Fruit fly (Drosophila melanogaster) whole organism, prepupa: ENCODE results near the gene CG31955.

ENCODE experiments used
- Blimp-1 ChIP-seq: fragments of 200-800 bp; sonication (Bioruptor generic); optimal IDR thresholded peaks from 3 replicates; lab custom pipeline; 2017; ENCODE audit warnings: missing biosample characterization, missing genetic modification characterization, mild to moderate bottlenecking, moderate library complexity, missing genetic modification reagents
- CG10631 ChIP-seq: fragments of 200-800 bp; sonication (Bioruptor generic); optimal IDR thresholded peaks from 2 replicates; lab custom pipeline; 2016; ENCODE audit warnings: missing biosample characterization, missing genetic modification characterization
- CG11762 ChIP-seq: fragments of 200-800 bp; sonication (Bioruptor generic); optimal IDR thresholded peaks from 3 replicates; lab custom pipeline; 2016; ENCODE audit warnings: missing biosample characterization, missing genetic modification characterization; ENCODE audit not compliant: insufficient read depth
- CG11902 ChIP-seq: fragments of 200-800 bp; sonication (Bioruptor generic); optimal IDR thresholded peaks from 3 replicates; lab custom pipeline; 2016; ENCODE audit warnings: missing biosample characterization, missing genetic modification characterization
- CG15336 ChIP-seq: fragments of 200-800 bp; sonication (Bioruptor generic); IDR thresholded peaks from 2 replicates; pipeline ENCODE4 v1.3.6; 2022; ENCODE audit warnings: missing biosample characterization, missing genetic modification characterization
- CG16779 ChIP-seq: fragments of 200-800 bp; sonication (Bioruptor generic); optimal IDR thresholded peaks from 3 replicates; lab custom pipeline; 2017; ENCODE audit warnings: missing biosample characterization, mild to moderate bottlenecking, missing genetic modification characterization
- CG3032 ChIP-seq: fragments of 200-800 bp; optimal IDR thresholded peaks from 2 replicates; lab custom pipeline; 2019; ENCODE audit warnings: missing biosample characterization, mild to moderate bottlenecking, missing genetic modification characterization, moderate library complexity
- CG34406 ChIP-seq: fragments of 200-800 bp; sonication (Bioruptor generic); optimal IDR thresholded peaks from 3 replicates; lab custom pipeline; 2016; ENCODE audit warnings: missing biosample characterization, missing genetic modification characterization
- CG3919 ChIP-seq: fragments of 200-800 bp; sonication (Bioruptor generic); optimal IDR thresholded peaks from 3 replicates; lab custom pipeline; 2016; ENCODE audit warnings: missing biosample characterization, missing genetic modification characterization
- CG4318 ChIP-seq: fragments of 200-800 bp; sonication (Bioruptor generic); optimal IDR thresholded peaks from 3 replicates; lab custom pipeline; 2017; ENCODE audit warnings: missing biosample characterization, mild to moderate bottlenecking, missing genetic modification characterization
- CG6163 ChIP-seq: fragments of 200-800 bp; sonication (Bioruptor generic); IDR thresholded peaks from 3 replicates; pipeline ENCODE4 v1.3.6; 2022; ENCODE audit warnings: missing biosample characterization, missing genetic modification characterization
- CG6276 ChIP-seq: fragments of 200-800 bp; sonication (Bioruptor generic); optimal IDR thresholded peaks from 2 replicates; lab custom pipeline; 2017; ENCODE audit warnings: missing biosample characterization, mild to moderate bottlenecking, missing genetic modification characterization
- CG6808 ChIP-seq: fragments of 200-800 bp; sonication (Bioruptor generic); optimal IDR thresholded peaks from 3 replicates; lab custom pipeline; 2017; ENCODE audit warnings: missing biosample characterization, missing genetic modification characterization, mild to moderate bottlenecking, moderate library complexity, missing genetic modification reagents
- CG7368 ChIP-seq: fragments of 200-800 bp; sonication (Bioruptor generic); optimal IDR thresholded peaks from 3 replicates; lab custom pipeline; 2016; ENCODE audit warnings: missing biosample characterization, missing genetic modification characterization
- CG8119 ChIP-seq: fragments of 200-800 bp; sonication (Bioruptor generic); IDR thresholded peaks from 3 replicates; pipeline ENCODE4 v1.3.6; 2022; ENCODE audit warnings: missing biosample characterization, missing genetic modification characterization
- CG8319 ChIP-seq: fragments of 200-800 bp; sonication (Bioruptor generic); optimal IDR thresholded peaks from 3 replicates; lab custom pipeline; 2016; ENCODE audit warnings: missing biosample characterization, missing genetic modification characterization
- CG8632 ChIP-seq: fragments of 200-800 bp; sonication (Bioruptor generic); optimal IDR thresholded peaks from 3 replicates; lab custom pipeline; 2016; ENCODE audit warnings: missing biosample characterization, missing genetic modification characterization
- CG9139 ChIP-seq: fragments of 200-800 bp; sonication (Bioruptor generic); optimal IDR thresholded peaks from 3 replicates; lab custom pipeline; 2017; ENCODE audit warnings: missing biosample characterization, mild to moderate bottlenecking, missing genetic modification characterization
- Eip75B ChIP-seq: fragments of 200-800 bp; sonication (Bioruptor generic); optimal IDR thresholded peaks from 3 replicates; lab custom pipeline; 2016; ENCODE audit warnings: missing biosample characterization, missing genetic modification characterization
- Eip78C ChIP-seq: fragments of 200-800 bp; sonication (Bioruptor generic); peaks from one replicate; lab custom pipeline; 2016; ENCODE audit warnings: missing biosample characterization, missing genetic modification characterization
- Eip93F ChIP-seq: fragments of 200-800 bp; sonication (Bioruptor generic); optimal IDR thresholded peaks from 2 replicates; lab custom pipeline; 2016; ENCODE audit warnings: missing biosample characterization, mild to moderate bottlenecking, missing genetic modification characterization
- Ets21C ChIP-seq: fragments of 200-800 bp; sonication (Bioruptor generic); optimal IDR thresholded peaks from 3 replicates; lab custom pipeline; 2016; ENCODE audit warnings: missing biosample characterization, missing genetic modification characterization
- Ets96B ChIP-seq: fragments of 200-800 bp; optimal IDR thresholded peaks from 2 replicates; lab custom pipeline; 2019; ENCODE audit warnings: missing biosample characterization, mild to moderate bottlenecking, missing genetic modification characterization, moderate library complexity
- Gug ChIP-seq: fragments of 200-800 bp; sonication (Bioruptor generic); IDR thresholded peaks from 2 replicates; pipeline ENCODE4 v1.3.6; 2022; ENCODE audit warnings: missing biosample characterization, missing genetic modification characterization
- Hr38 ChIP-seq: sonication (Bioruptor generic); optimal IDR thresholded peaks from 2 replicates; lab custom pipeline; 2016; ENCODE audit warnings: missing biosample characterization, missing genetic modification characterization
- Hr39 ChIP-seq: fragments of 200-800 bp; sonication (Bioruptor generic); optimal IDR thresholded peaks from 2 replicates; lab custom pipeline; 2016; ENCODE audit warnings: missing biosample characterization, missing genetic modification characterization
- Hr4 ChIP-seq: fragments of 200-800 bp; sonication (Bioruptor generic); optimal IDR thresholded peaks from 3 replicates; lab custom pipeline; 2016; ENCODE audit warnings: missing biosample characterization, missing genetic modification characterization
- Lpt ChIP-seq: fragments of 200-800 bp; sonication (Bioruptor generic); optimal IDR thresholded peaks from 3 replicates; lab custom pipeline; 2016; ENCODE audit warnings: missing biosample characterization, missing genetic modification characterization
- Met ChIP-seq: fragments of 200-800 bp; sonication (Bioruptor generic); optimal IDR thresholded peaks from 3 replicates; lab custom pipeline; 2016; ENCODE audit warnings: missing biosample characterization, missing genetic modification characterization
- OdsH ChIP-seq: fragments of 200-800 bp; sonication (Bioruptor generic); optimal IDR thresholded peaks from 3 replicates; lab custom pipeline; 2016; ENCODE audit warnings: missing biosample characterization, missing genetic modification characterization
- Smox ChIP-seq: fragments of 200-800 bp; sonication (Bioruptor generic); optimal IDR thresholded peaks from 3 replicates; lab custom pipeline; 2016; ENCODE audit warnings: missing biosample characterization, missing genetic modification characterization
- Sox14 ChIP-seq: fragments of 200-800 bp; sonication (Bioruptor generic); optimal IDR thresholded peaks from 3 replicates; lab custom pipeline; 2016; ENCODE audit warnings: missing biosample characterization, missing genetic modification characterization
- Sox15 ChIP-seq: fragments of 200-800 bp; sonication (Bioruptor generic); optimal IDR thresholded peaks from 3 replicates; lab custom pipeline; 2016; ENCODE audit warnings: missing biosample characterization, missing genetic modification characterization
- achi ChIP-seq: fragments of 200-800 bp; sonication (Bioruptor generic); optimal IDR thresholded peaks from 3 replicates; lab custom pipeline; 2016; ENCODE audit warnings: missing biosample characterization, missing genetic modification characterization
- dac ChIP-seq: fragments of 200-800 bp; sonication (Bioruptor generic); optimal IDR thresholded peaks from 2 replicates; lab custom pipeline; 2017; ENCODE audit warnings: missing biosample characterization, mild to moderate bottlenecking, missing genetic modification characterization
- dsx ChIP-seq: fragments of 200-800 bp; optimal IDR thresholded peaks from 3 replicates; lab custom pipeline; 2019; ENCODE audit warnings: missing biosample characterization, mild to moderate bottlenecking, missing genetic modification characterization, moderate library complexity; ENCODE audit not compliant: poor library complexity, severe bottlenecking
- esn ChIP-seq: fragments of 200-800 bp; sonication (Bioruptor generic); optimal IDR thresholded peaks from 2 replicates; lab custom pipeline; 2016; ENCODE audit warnings: missing biosample characterization, mild to moderate bottlenecking, missing genetic modification characterization, moderate library complexity
- fd59A ChIP-seq: fragments of 200-800 bp; sonication (Bioruptor generic); optimal IDR thresholded peaks from 2 replicates; lab custom pipeline; 2017; ENCODE audit warnings: missing biosample characterization, mild to moderate bottlenecking, missing genetic modification characterization, missing genetic modification reagents
- fd85E ChIP-seq: fragments of 200-800 bp; sonication (Bioruptor generic); optimal IDR thresholded peaks from 3 replicates; lab custom pipeline; 2016; ENCODE audit warnings: missing biosample characterization, missing genetic modification characterization
- fkh ChIP-seq: fragments of 200-800 bp; sonication (Bioruptor generic); optimal IDR thresholded peaks from 3 replicates; lab custom pipeline; 2017; ENCODE audit warnings: missing biosample characterization, mild to moderate bottlenecking, missing genetic modification characterization, moderate library complexity
- lz ChIP-seq: fragments of 200-800 bp; sonication (Bioruptor generic); optimal IDR thresholded peaks from 3 replicates; lab custom pipeline; 2016; ENCODE audit warnings: missing biosample characterization, missing genetic modification characterization
- net ChIP-seq: fragments of 200-800 bp; sonication (Bioruptor generic); optimal IDR thresholded peaks from 3 replicates; lab custom pipeline; 2016; ENCODE audit warnings: missing biosample characterization, missing genetic modification characterization
- salr ChIP-seq, 2 experiments: fragments of 200-800 bp; sonication (Bioruptor generic); optimal IDR thresholded peaks; 3 replicates each; lab custom pipeline; 2016 to 2018; ENCODE audit warnings: missing biosample characterization in 2 of 2, missing genetic modification characterization in 2 of 2, mild to moderate bottlenecking in 1 of 2
- spab ChIP-seq: fragments of 200-800 bp; sonication (Bioruptor generic); optimal IDR thresholded peaks from 2 replicates; lab custom pipeline; 2017; ENCODE audit warnings: missing biosample characterization, mild to moderate bottlenecking, missing genetic modification characterization, missing genetic modification reagents
- ss ChIP-seq, 2 experiments: fragments of 200-800 bp; sonication (Bioruptor generic); optimal IDR thresholded peaks; 2 replicates in 1 of 2; 3 replicates in 1 of 2; lab custom pipeline; 2017 to 2018; ENCODE audit warnings: mild to moderate bottlenecking in 2 of 2, missing biosample characterization in 2 of 2, missing genetic modification characterization in 2 of 2, moderate library complexity in 1 of 2
- svp ChIP-seq: fragments of 200-800 bp; sonication (Bioruptor generic); peaks from one replicate; lab custom pipeline; 2016; ENCODE audit warnings: missing biosample characterization, missing genetic modification characterization
- topi ChIP-seq: fragments of 200-800 bp; sonication (Bioruptor generic); optimal IDR thresholded peaks from 3 replicates; lab custom pipeline; 2016; ENCODE audit warnings: missing biosample characterization, missing genetic modification characterization
- vri ChIP-seq: fragments of 200-800 bp; sonication (Bioruptor generic); optimal IDR thresholded peaks from 3 replicates; lab custom pipeline; 2016; ENCODE audit warnings: missing biosample characterization, mild to moderate bottlenecking, missing genetic modification characterization

The CG31955 gene

DNA sequence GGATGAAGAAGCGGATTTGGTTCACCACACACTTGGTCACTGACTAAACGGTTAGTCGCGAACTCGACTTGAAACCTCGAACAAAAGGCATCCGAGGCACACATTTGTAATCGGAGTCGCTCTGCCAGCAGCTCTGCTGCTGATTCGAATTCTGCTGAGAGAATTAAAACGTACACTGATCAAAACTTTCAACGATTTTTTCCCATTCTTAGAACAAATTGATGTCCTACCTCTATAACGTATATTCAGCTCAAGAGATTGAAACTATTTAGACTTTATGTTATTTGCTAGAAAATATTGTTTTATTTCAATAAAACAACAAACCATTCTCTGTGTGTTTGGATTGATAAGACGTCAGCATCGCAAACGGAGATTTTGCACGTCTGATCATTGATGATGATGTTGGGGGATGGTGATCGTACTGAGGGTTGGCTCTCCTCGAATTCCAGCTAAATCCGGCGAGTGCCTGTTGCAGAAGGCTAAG, 7.4 kb downstream of the CG31955 start, which contains the start of gene CG31778 (continued):
- peak; percentile 89 for TF ChIP-seq Hr39
- no peak for TF ChIP-seq Eip93F (GFP tag; lab: Kevin White, UChicago)
- TF ChIP-seq fd59A (GFP tag; lab: Kevin White, UChicago): peak; percentile 46
- TF ChIP-seq fd85E (GFP tag; lab: Kevin White, UChicago): peak; percentile 6
- no peak for TF ChIP-seq CG9139 (GFP tag; lab: Kevin White, UChicago)
- TF ChIP-seq CG15336 (GFP tag; lab: Robert Waterston, UW): peak; percentile 77
- TF ChIP-seq CG3919: peak; percentile 73
- TF ChIP-seq salr (GFP tag; optimal IDR thresholded peaks at IDR 0.05; lab: Kevin White, UChicago): peak; percentile 32 to 49
- peak; percentile 86 for TF ChIP-seq Met (GFP tag; lab: Kevin White, UChicago)
- TF ChIP-seq Eip75B (GFP tag; lab: Kevin White, UChicago): peak; percentile 77
- peak; percentile 78 for TF ChIP-seq vri (GFP tag; lab: Kevin White, UChicago)
- TF ChIP-seq esn: peak; percentile 93
- peak; percentile 67 for TF ChIP-seq CG6808
- peak; percentile 31 to 53 for TF ChIP-seq ss (GFP tag; optimal IDR thresholded peaks at IDR 0.05; lab: Kevin White, UChicago)
- TF ChIP-seq CG6163 (GFP tag; lab: Robert Waterston, UW): peak; percentile 86
- peak; percentile 20 for TF ChIP-seq Lpt (GFP tag; lab: Kevin White, UChicago)
- peak; percentile 94 for TF ChIP-seq Eip78C
- TF ChIP-seq CG4318: peak; percentile 24
- peak; percentile 60 for TF ChIP-seq CG11902
- peak; percentile 64 for TF ChIP-seq CG34406
- peak; percentile 68 for TF ChIP-seq CG7368
- peak; percentile 70 for TF ChIP-seq OdsH (GFP tag; lab: Kevin White, UChicago)
- TF ChIP-seq Gug: 0 out of 2 replicates have a peak, but pooled peaks have one; percentile 37
- peak; percentile 48 for TF ChIP-seq CG11762
- TF ChIP-seq CG16779 (tag; lab: Kevin White, UChicago): peak; percentile 62
- TF ChIP-seq Blimp-1: peak; percentile 67
- peak; percentile 66 for TF ChIP-seq spab (GFP tag; lab: Kevin White, UChicago)
- TF ChIP-seq achi (GFP tag; lab: Kevin White, UChicago): peak; percentile 73
- peak; percentile 67 for TF ChIP-seq CG8119 (GFP tag; lab: Robert Waterston, UW)
- peak; percentile 67 for TF ChIP-seq net (GFP tag; lab: Kevin White, UChicago)
- peak; percentile 85 for TF ChIP-seq Smox (GFP tag; lab: Kevin White, UChicago)
- TF ChIP-seq Ets96B (tag; lab: Kevin White, UChicago): peak; percentile 79
- no peak for TF ChIP-seq dac (GFP tag; lab: Kevin White, UChicago)
- no peak for TF ChIP-seq fkh (GFP tag; lab: Kevin White, UChicago)
- peak; percentile 84 for TF ChIP-seq topi (GFP tag; lab: Kevin White, UChicago)
- TF ChIP-seq Sox15 (GFP tag; lab: Kevin White, UChicago): peak; percentile 58

DNA sequence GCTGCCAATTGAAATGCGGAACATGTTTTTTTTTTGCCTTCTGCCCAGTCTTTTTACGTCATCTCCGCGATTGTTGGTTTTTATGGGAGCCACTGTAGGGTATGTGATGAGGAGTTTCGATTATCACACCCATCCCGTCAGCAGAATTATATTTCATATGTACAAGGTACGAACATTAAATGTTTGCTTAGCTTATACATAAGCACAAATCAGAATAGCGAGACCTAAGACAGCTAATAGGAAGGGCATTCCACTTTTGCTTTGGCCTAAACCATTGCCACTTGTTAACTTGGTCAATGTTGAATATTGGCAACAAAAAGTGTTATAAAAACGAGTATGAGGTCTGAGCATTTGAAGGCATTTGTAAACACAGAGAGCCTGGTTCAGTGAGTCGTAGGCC, 9.6 kb downstream of the CG31955 start, which contains the start of gene CG2816:
TSS of gene CG2816 (plus strand) at position 400 of the 400 bp plus-strand sequence.
- peak; percentile 8 for TF ChIP-seq fd85E (GFP tag; lab: Kevin White, UChicago)
- peak; percentile 80 for TF ChIP-seq Hr38 (GFP tag; lab: Kevin White, UChicago)
- TF ChIP-seq Eip93F (GFP tag; lab: Kevin White, UChicago): no peak
- peak; percentile 77 for TF ChIP-seq achi (GFP tag; lab: Kevin White, UChicago)
- TF ChIP-seq Ets21C: peak; percentile 84
- TF ChIP-seq CG8319 (GFP tag; lab: Kevin White, UChicago): peak; percentile 28
- peak; percentile 88 for TF ChIP-seq Sox14 (GFP tag; lab: Kevin White, UChicago)
- peak; percentile 50 for TF ChIP-seq CG8632 (GFP tag; lab: Kevin White, UChicago)
- peak; percentile 93 for TF ChIP-seq CG15336 (GFP tag; lab: Robert Waterston, UW)
- TF ChIP-seq dac (GFP tag; lab: Kevin White, UChicago): peak; percentile 68
- peak; percentile 67 for TF ChIP-seq CG4318
- TF ChIP-seq CG6163 (GFP tag; lab: Robert Waterston, UW): peak; percentile 96
- TF ChIP-seq CG6276: peak; percentile 90
- peak; percentile 54 for TF ChIP-seq Blimp-1
- peak; percentile 85 for TF ChIP-seq net (GFP tag; lab: Kevin White, UChicago)
- TF ChIP-seq Hr4 (GFP tag; lab: Kevin White, UChicago): peak; percentile 85
- TF ChIP-seq Met (GFP tag; lab: Kevin White, UChicago): peak; percentile 86
- peak; percentile 92 for TF ChIP-seq Hr39
- TF ChIP-seq svp (GFP tag; lab: Kevin White, UChicago): peak; percentile 85
- no peak for TF ChIP-seq CG3032 (tag; lab: Kevin White, UChicago)
- TF ChIP-seq OdsH (GFP tag; lab: Kevin White, UChicago): peak; percentile 86
- peak; percentile 76 for TF ChIP-seq topi (GFP tag; lab: Kevin White, UChicago)
- peak; percentile 88 for TF ChIP-seq lz (GFP tag; lab: Kevin White, UChicago)
- no peak for TF ChIP-seq dsx (GFP tag; lab: Kevin White, UChicago)
- TF ChIP-seq Eip78C: peak; percentile 92
- peak; percentile 76 for TF ChIP-seq CG11902
- peak; percentile 67 for TF ChIP-seq CG34406
- peak; percentile 76 for TF ChIP-seq CG10631 (GFP tag; lab: Kevin White, UChicago)
- no peak for TF ChIP-seq Ets96B (tag; lab: Kevin White, UChicago)
